Worm (Caenorhabditis elegans) whole organism, midembryonic: ENCODE data around the gene sru-1.

Experiments used
- T22C8.4 ChIP-seq: fragments of 200-800 bp; sonication (Bioruptor generic); IDR thresholded peaks from 2 replicates; pipeline ENCODE4 v1.3.6; 2022; ENCODE audit warnings: missing genetic modification characterization, missing compliant biosample characterization
- cog-1 ChIP-seq: sonication (generic microtip); optimal IDR thresholded peaks from 2 replicates; lab custom pipeline; 2016; ENCODE audit warnings: missing genetic modification characterization, missing compliant biosample characterization
- flt-1 ChIP-seq: fragments of 200-800 bp; sonication (Bioruptor generic); IDR thresholded peaks from 2 replicates; pipeline ENCODE4 v1.3.6; 2022; ENCODE audit warnings: missing genetic modification characterization, missing compliant biosample characterization
- klf-2 ChIP-seq: fragments of 200-800 bp; sonication (Bioruptor generic); conservative IDR thresholded peaks from 2 replicates; pipeline ENCODE4 v1.3.6; 2022; ENCODE audit warnings: missing genetic modification reagents, missing genetic modification characterization, missing compliant biosample characterization
- med-1 ChIP-seq: sonication (generic microtip); optimal IDR thresholded peaks from 2 replicates; lab custom pipeline; 2017; ENCODE audit warnings: missing genetic modification characterization, mild to moderate bottlenecking, missing compliant biosample characterization, antibody characterized with exemption, missing genetic modification reagents; ENCODE audit not compliant: insufficient read depth
- ref-1 ChIP-seq: fragments of 200-800 bp; sonication (Bioruptor generic); conservative IDR thresholded peaks from 2 replicates; pipeline ENCODE4 v1.3.6; 2022; ENCODE audit warnings: missing genetic modification reagents, missing genetic modification characterization, missing compliant biosample characterization
- tab-1 ChIP-seq: fragments of 200-800 bp; sonication (Bioruptor generic); IDR thresholded peaks from 2 replicates; pipeline ENCODE4 v1.3.6; 2022; ENCODE audit warnings: missing genetic modification characterization, missing compliant biosample characterization
- ztf-23 ChIP-seq: fragments of 200-800 bp; sonication (Bioruptor generic); IDR thresholded peaks from 2 replicates; pipeline ENCODE4 v1.3.6; 2022; ENCODE audit warnings: missing genetic modification reagents, missing genetic modification characterization, missing compliant biosample characterization
- ztf-29 ChIP-seq: fragments of 200-800 bp; sonication (Bioruptor generic); IDR thresholded peaks from 2 replicates; pipeline ENCODE4 v1.3.6; 2022; ENCODE audit warnings: missing genetic modification reagents, missing genetic modification characterization, missing compliant biosample characterization

The sru-1 gene

DNA sequence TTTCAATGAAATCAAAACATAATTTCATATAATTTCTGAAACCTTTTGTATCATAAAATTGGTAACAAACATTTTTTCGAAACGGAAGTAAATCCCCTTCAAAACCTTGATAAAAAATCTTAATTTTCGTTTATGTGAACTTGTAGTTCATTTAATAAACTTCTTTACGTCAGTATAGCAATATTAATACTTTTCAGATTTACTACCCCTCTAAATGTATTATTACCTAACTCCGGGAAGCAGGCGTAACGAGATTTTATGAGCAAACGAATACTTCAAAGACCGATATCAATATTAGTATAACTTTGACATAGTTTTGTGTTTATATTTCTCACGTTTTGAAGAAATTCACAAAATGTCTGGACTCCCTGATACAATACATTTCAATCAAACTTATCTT is at the start of gene sru-1:
Gene sru-1, plus strand, starts transcription at position 301 of the 400 bp plus-strand sequence.
- no peak for TF ChIP-seq flt-1 (GFP tag; lab: Robert Waterston, UW)
- no peak for TF ChIP-seq klf-2
- TF ChIP-seq T22C8.4: no peak
- TF ChIP-seq ref-1: no peak
- no peak for TF ChIP-seq ztf-29
- no peak for TF ChIP-seq med-1 (GFP tag; lab: Kevin White, UChicago)
- TF ChIP-seq cog-1: no peak
- no peak for TF ChIP-seq tab-1 (GFP tag; lab: Robert Waterston, UW)
- TF ChIP-seq ztf-23: no peak

DNA sequence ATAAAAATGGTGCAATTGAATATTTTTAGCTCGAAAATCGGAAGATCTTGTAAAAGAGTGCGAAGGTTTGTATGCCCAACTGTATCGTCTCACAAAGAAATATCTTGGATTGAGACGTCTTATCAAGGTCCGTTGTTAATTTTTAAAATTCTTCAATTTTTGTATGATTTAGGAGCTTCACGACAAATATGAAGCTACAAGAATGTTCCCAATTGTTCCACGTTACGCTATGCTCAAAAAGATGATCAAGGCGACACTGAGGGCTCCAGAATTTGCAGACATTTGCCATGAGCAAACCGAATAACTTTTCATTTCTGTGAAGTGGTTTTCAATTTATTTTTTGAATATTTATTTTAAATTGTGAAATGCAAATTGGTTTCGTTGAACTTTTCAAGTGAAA is 49.7 kb upstream of the sru-1 start:
- no peak for TF ChIP-seq cog-1
- no peak for TF ChIP-seq med-1 (GFP tag; lab: Kevin White, UChicago)
- no peak for TF ChIP-seq ztf-23
- no peak for TF ChIP-seq klf-2
- TF ChIP-seq T22C8.4: no peak
- TF ChIP-seq tab-1 (GFP tag; lab: Robert Waterston, UW): no peak
- TF ChIP-seq ref-1: no peak
- TF ChIP-seq ztf-29: no peak
- no peak for TF ChIP-seq flt-1 (GFP tag; lab: Robert Waterston, UW)

DNA sequence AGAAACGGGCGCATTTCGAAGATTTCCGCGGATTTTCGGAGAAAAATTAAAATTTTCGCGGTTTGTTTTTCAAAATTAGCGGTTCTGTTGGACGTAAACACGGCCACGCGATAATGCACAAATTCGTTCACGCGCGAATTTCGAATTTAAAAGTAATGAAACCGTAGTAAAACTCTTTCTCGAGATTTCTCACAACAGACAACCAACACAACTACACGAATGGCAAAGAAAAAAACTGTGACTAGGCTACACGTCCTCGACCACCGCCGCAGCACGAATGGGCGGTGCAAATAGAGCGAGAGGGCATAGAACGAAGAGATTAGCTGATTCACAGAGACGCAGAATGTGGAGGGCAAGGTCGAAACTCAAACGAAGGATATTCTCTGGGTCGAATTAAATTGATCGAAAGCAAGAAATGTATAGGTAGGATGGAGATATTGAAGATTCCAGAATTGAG is 47.5 kb upstream of the sru-1 start, which contains the start of gene idh-1:
Gene idh-1, minus strand, starts transcription at position 228 of the 457 bp plus-strand sequence.
- no peak for TF ChIP-seq T22C8.4
- TF ChIP-seq med-1 (GFP tag; lab: Kevin White, UChicago): no peak
- no peak for TF ChIP-seq ztf-23
- TF ChIP-seq ref-1: no peak
- TF ChIP-seq cog-1: no peak
- TF ChIP-seq tab-1 (GFP tag; lab: Robert Waterston, UW): no peak
- no peak for TF ChIP-seq ztf-29
- no peak for TF ChIP-seq flt-1 (GFP tag; lab: Robert Waterston, UW)
- no peak for TF ChIP-seq klf-2

DNA sequence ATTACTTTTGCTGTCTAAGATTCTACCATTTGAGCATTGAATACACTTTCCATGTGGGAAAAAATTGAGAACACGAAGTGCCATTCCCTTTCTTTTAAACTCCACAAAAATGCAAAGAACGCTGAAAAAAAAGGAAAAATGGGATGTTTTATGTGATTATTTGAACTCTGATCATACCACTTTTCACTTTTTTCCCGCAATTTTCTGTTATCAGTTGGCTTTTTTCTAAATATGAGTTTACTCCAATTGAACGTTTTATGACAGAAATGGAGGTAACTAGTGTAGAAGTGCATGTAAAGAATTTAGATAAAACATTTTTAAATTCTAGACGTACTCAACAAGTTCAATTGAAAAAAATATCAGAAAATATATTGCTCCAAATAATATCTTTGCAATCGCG is 47.0 kb upstream of the sru-1 start:
- TF ChIP-seq med-1 (GFP tag; lab: Kevin White, UChicago) (no peak), tab-1 (GFP tag; lab: Robert Waterston, UW) (no peak), flt-1 (GFP tag; lab: Robert Waterston, UW) (no peak), ztf-29 (no peak), T22C8.4 (no peak), klf-2 (no peak), ztf-23 (no peak), cog-1 (no peak), ref-1 (no peak)

DNA sequence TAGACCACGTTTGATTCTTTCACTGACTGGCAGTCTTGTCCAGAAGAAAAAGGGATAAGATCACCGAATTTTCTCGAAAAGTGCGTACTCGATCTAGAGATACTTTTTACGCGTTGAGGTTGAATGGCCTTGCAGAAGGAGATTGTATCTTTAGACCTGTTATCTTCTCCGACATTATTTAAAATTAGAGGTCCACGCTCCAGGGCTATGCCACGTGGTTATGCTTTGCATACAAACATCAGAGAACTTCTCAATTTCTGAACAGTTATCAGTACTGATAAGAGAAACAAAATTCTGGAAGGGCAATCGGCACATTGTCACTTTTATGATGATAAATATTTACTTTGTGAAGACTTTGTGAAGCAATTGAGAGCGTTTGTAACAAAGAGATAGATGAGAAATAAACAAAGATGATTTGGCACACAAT is 46.3 kb upstream of the sru-1 start:
- TF ChIP-seq klf-2: 0 out of 2 replicates have a peak, but pooled peaks have one; percentile 21
- no peak for TF ChIP-seq flt-1 (GFP tag; lab: Robert Waterston, UW)

DNA sequence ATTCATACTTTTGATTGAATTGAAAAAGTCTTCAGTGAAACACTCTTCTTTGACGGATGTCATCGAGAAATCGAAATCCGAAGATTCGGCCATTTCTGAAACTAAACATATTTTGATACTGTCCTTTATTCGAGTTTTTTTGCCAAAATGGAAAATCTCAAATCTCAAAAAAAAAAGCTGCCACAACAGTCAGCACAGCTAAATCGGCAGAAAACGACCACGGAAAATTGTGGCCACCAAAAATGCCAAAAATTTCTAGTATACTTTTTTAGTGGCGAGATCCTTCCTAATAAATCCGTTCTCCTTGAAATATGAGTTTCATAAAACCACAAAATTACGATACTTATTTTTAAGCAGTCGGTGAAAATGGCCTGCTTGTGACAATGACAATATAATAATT is 44.5 kb upstream of the sru-1 start, which contains the start of gene F38E11.9:
Gene F38E11.9, minus strand, starts transcription at position 101 of the 400 bp plus-strand sequence.
- TF ChIP-seq ztf-29 (no peak), T22C8.4 (no peak), flt-1 (GFP tag; lab: Robert Waterston, UW) (no peak), klf-2 (no peak), tab-1 (GFP tag; lab: Robert Waterston, UW) (no peak), cog-1 (no peak), med-1 (GFP tag; lab: Kevin White, UChicago) (no peak), ztf-23 (no peak), ref-1 (no peak)

DNA sequence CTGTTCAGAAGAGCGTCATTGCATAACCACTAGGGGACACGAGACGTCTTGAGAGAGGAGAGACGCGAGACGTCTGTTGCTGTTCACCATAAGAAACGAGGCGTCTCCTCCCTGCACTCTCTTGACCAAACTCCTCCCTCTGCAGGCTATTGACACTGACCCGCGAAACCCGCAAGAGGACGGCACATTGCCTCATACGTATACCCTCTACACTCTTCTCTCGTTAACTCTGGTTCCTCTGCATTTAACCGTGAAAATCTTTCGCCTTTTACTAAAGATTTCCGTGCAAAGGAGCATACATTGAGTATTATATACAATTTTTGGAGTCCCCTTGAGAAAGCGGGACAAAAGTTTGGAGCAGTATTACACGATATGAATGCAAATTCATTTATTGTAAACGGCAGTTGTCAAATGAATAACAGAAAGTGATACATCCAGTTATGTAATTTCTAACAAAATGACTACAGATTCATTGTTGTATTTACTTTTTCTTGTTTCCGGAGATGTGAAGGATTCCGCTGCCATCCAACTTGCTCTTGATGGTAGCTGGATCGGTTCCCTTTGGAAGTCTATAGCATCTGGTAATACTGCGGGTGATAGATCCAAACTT is 43.9 kb upstream of the sru-1 start:
- TF ChIP-seq tab-1 (GFP tag; lab: Robert Waterston, UW): no peak; the same call in 1 of the 2 replicates
- 0 out of 2 replicates have a peak, but pooled peaks have one; percentile 10 for TF ChIP-seq ztf-23
- TF ChIP-seq klf-2: no peak
- no peak for TF ChIP-seq med-1 (GFP tag; lab: Kevin White, UChicago)
- no peak for TF ChIP-seq ztf-29
- TF ChIP-seq ref-1: no peak
- peak; percentile 78; the same call in 1 of the 2 replicates for TF ChIP-seq flt-1 (GFP tag; lab: Robert Waterston, UW)
- TF ChIP-seq T22C8.4: no peak
- TF ChIP-seq cog-1: peak; percentile 76

DNA sequence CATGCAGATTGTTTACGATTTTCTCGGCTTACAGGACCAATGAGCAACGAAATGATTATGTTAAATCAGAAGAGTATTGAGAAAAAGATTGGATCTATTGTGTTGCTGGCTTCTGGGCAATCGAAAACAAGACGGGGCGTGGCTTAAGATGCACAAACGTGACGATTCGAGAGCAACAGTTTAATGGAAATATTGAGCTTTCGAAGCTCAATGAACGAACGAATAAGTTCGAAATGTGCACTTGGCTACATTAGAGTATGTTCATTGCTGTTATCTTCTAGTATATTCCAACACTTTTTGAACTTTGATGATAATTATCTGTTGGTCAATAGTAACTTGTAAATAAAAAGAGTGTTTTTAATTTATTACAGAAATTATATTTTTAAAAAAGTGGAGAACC is 43.0 kb upstream of the sru-1 start, which contains the start of gene hsp-12.3:
Gene hsp-12.3, minus strand, starts transcription at position 101 of the 400 bp plus-strand sequence.
- TF ChIP-seq tab-1 (GFP tag; lab: Robert Waterston, UW) (no peak), flt-1 (GFP tag; lab: Robert Waterston, UW) (no peak), ztf-29 (no peak), klf-2 (no peak), T22C8.4 (no peak)

DNA sequence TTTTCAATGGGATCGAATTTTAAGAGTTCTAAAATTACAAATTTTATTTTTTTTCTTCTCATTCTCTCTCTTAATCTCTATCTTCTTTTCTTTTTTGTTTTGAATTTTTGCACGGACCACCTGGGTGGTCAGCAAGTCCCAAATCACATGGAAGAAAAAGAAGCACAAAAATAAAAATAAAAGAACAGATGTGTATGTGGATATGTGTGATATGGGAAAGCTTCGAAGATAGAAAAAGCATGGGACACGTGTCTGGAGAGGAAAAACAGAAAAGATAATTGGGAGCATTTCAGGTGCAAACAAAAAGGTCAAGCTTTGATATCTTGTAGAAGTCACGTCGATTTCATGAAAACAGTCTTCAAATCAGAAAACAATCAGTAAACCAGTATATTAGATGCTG is 41.2 kb upstream of the sru-1 start, which contains the start of gene hsp-12.6:
Gene hsp-12.6, minus strand, starts transcription at position 20 of the 400 bp plus-strand sequence.
- TF ChIP-seq ztf-23 (no peak), tab-1 (GFP tag; lab: Robert Waterston, UW) (no peak), flt-1 (GFP tag; lab: Robert Waterston, UW) (no peak), ref-1 (no peak), klf-2 (no peak), T22C8.4 (no peak), med-1 (GFP tag; lab: Kevin White, UChicago) (no peak), cog-1 (no peak), ztf-29 (no peak)

DNA sequence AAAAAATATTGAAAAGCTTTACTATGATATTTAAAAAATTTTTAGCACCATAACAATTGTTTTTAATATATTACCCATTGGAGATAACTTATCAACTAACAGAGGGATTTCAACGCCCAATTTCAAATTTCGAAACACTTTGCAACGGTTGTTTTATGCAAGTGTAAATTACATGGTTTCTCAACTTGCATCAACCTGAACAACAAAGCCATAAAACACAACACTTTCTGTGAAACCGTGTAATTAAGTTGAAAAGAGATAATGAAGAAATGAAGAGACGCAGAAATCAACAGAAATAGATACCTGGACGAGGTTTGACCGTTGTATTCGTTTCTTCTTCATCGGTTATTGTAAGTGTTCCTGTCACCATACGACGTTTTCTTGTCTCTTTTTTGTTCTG is 38.0 kb upstream of the sru-1 start, which contains the start of gene cpin-1:
Gene cpin-1, plus strand, starts transcription at position 301 of the 400 bp plus-strand sequence.
- no peak for TF ChIP-seq tab-1 (GFP tag; lab: Robert Waterston, UW)
- TF ChIP-seq klf-2: no peak
- no peak for TF ChIP-seq ref-1
- TF ChIP-seq cog-1: no peak
- TF ChIP-seq med-1 (GFP tag; lab: Kevin White, UChicago): no peak
- TF ChIP-seq ztf-23: no peak
- TF ChIP-seq flt-1 (GFP tag; lab: Robert Waterston, UW): no peak
- no peak for TF ChIP-seq ztf-29
- no peak for TF ChIP-seq T22C8.4
